Worm (Caenorhabditis elegans) whole organism, young adult: ENCODE data around the gene hcp-2.

Experiments used
- B0261.1 ChIP-seq: sonication (generic microtip); optimal IDR thresholded peaks from 2 replicates; lab custom pipeline; 2016; ENCODE audit warnings: mild to moderate bottlenecking, missing genetic modification characterization, moderate library complexity, missing compliant biosample characterization
- F10E7.11 ChIP-seq: sonication (generic microtip); optimal IDR thresholded peaks from 2 replicates; lab custom pipeline; 2017; ENCODE audit warnings: mild to moderate bottlenecking, missing genetic modification characterization, moderate library complexity, missing compliant biosample characterization
- F37B4.10 ChIP-seq: fragments of 200-800 bp; sonication (Bioruptor generic); IDR thresholded peaks from 2 replicates; pipeline ENCODE4 v1.3.6; 2022; ENCODE audit warnings: missing genetic modification characterization, missing compliant biosample characterization
- F39B2.1 ChIP-seq: fragments of 200-800 bp; sonication (Bioruptor generic); IDR thresholded peaks from 2 replicates; pipeline ENCODE4 v1.3.6; 2022; ENCODE audit warnings: missing genetic modification reagents, missing genetic modification characterization, missing compliant biosample characterization
- F49E8.2 ChIP-seq: sonication (generic microtip); optimal IDR thresholded peaks from 3 replicates; lab custom pipeline; 2017; ENCODE audit warnings: missing genetic modification characterization, mild to moderate bottlenecking, missing compliant biosample characterization, antibody characterized with exemption, moderate library complexity; ENCODE audit not compliant: insufficient read depth
- K11D2.4 ChIP-seq: fragments of 200-800 bp; sonication (Bioruptor generic); IDR thresholded peaks from 2 replicates; pipeline ENCODE4 v1.3.6; 2022; ENCODE audit warnings: missing genetic modification reagents, missing genetic modification characterization, missing compliant biosample characterization
- K12H6.12 ChIP-seq: fragments of 200-800 bp; sonication (Bioruptor generic); optimal IDR thresholded peaks from 2 replicates; lab custom pipeline; 2018; ENCODE audit warnings: mild to moderate bottlenecking, missing genetic modification characterization, missing compliant biosample characterization
- Y53F4B.3 ChIP-seq: fragments of 200-800 bp; sonication (Bioruptor generic); IDR thresholded peaks from 2 replicates; pipeline ENCODE4 v1.3.6; 2022; ENCODE audit warnings: missing genetic modification reagents, missing genetic modification characterization, missing compliant biosample characterization
- Y67H2A.10 ChIP-seq: fragments of 200-800 bp; sonication (Bioruptor generic); conservative IDR thresholded peaks from 2 replicates; pipeline ENCODE4 v1.3.6; 2022; ENCODE audit warnings: missing genetic modification reagents, missing genetic modification characterization, missing compliant biosample characterization
- Y79H2A.3 ChIP-seq: fragments of 200-800 bp; sonication (Bioruptor generic); conservative IDR thresholded peaks from 2 replicates; pipeline ENCODE4 v1.3.6; 2022; ENCODE audit warnings: missing genetic modification reagents, missing genetic modification characterization, missing compliant biosample characterization
- ZK185.1 ChIP-seq: sonication (generic microtip); optimal IDR thresholded peaks from 2 replicates; lab custom pipeline; 2016; ENCODE audit warnings: mild to moderate bottlenecking, missing genetic modification characterization, missing compliant biosample characterization; ENCODE audit not compliant: poor library complexity, severe bottlenecking
- aptf-3 ChIP-seq: fragments of 200-800 bp; sonication (Bioruptor generic); IDR thresholded peaks from 2 replicates; pipeline ENCODE4 v1.3.6; 2022; ENCODE audit warnings: missing genetic modification characterization, missing compliant biosample characterization
- atf-7 ChIP-seq: sonication (generic microtip); optimal IDR thresholded peaks from 2 replicates; lab custom pipeline; 2017; ENCODE audit warnings: mild to moderate bottlenecking, missing genetic modification characterization, missing compliant biosample characterization
- bed-1 ChIP-seq: fragments of 200-800 bp; sonication (Bioruptor generic); IDR thresholded peaks from 2 replicates; pipeline ENCODE4 v1.3.6; 2022; ENCODE audit warnings: missing genetic modification reagents, missing genetic modification characterization, missing compliant biosample characterization
- cebp-1 ChIP-seq, 2 experiments: fragments of 200-800 bp in 1 of 2; sonication (Bioruptor generic) in 1 of 2; sonication (generic microtip) in 1 of 2; IDR thresholded peaks in 1 of 2; optimal IDR thresholded peaks in 1 of 2; 2 replicates each; pipeline versions ENCODE4 v1.3.6 to Lab custom; 2017 to 2022; ENCODE audit warnings: missing compliant biosample characterization in 2 of 2, missing genetic modification characterization in 2 of 2, mild to moderate bottlenecking in 1 of 2, missing genetic modification reagents in 1 of 2, moderate library complexity in 1 of 2
- ceh-100 ChIP-seq: fragments of 200-800 bp; sonication (Bioruptor generic); IDR thresholded peaks from 2 replicates; pipeline ENCODE4 v1.3.6; 2022; ENCODE audit warnings: missing genetic modification reagents, missing genetic modification characterization, missing compliant biosample characterization
- ceh-27 ChIP-seq: fragments of 200-800 bp; sonication (Bioruptor generic); optimal IDR thresholded peaks from 2 replicates; lab custom pipeline; 2018; ENCODE audit warnings: mild to moderate bottlenecking, missing genetic modification characterization, moderate library complexity, missing compliant biosample characterization
- ceh-58 ChIP-seq: fragments of 200-800 bp; sonication (Bioruptor generic); IDR thresholded peaks from 2 replicates; pipeline ENCODE4 v1.3.6; 2022; ENCODE audit warnings: missing genetic modification characterization, missing compliant biosample characterization
- chd-7 ChIP-seq: sonication (generic microtip); optimal IDR thresholded peaks from 2 replicates; lab custom pipeline; 2016; ENCODE audit warnings: mild to moderate bottlenecking, missing genetic modification characterization, moderate library complexity, missing compliant biosample characterization
- die-1 ChIP-seq: sonication (generic microtip); optimal IDR thresholded peaks from 2 replicates; lab custom pipeline; 2016; ENCODE audit warnings: missing genotype, mild to moderate bottlenecking, missing genetic modification characterization, missing compliant biosample characterization
- dpff-1 ChIP-seq: sonication (generic microtip); optimal IDR thresholded peaks from 2 replicates; lab custom pipeline; 2017; ENCODE audit warnings: mild to moderate bottlenecking, missing genetic modification characterization, missing compliant biosample characterization
- egrh-3 ChIP-seq: fragments of 200-800 bp; sonication (Bioruptor generic); IDR thresholded peaks from 2 replicates; pipeline ENCODE4 v1.3.6; 2022; ENCODE audit warnings: missing genetic modification reagents, missing genetic modification characterization, missing compliant biosample characterization
- fkh-3 ChIP-seq: sonication (generic microtip); optimal IDR thresholded peaks from 2 replicates; lab custom pipeline; 2016; ENCODE audit warnings: mild to moderate bottlenecking, missing genetic modification characterization, missing compliant biosample characterization
- hlh-12 ChIP-seq: sonication (generic microtip); optimal IDR thresholded peaks from 2 replicates; lab custom pipeline; 2016; ENCODE audit warnings: missing genetic modification characterization, missing compliant biosample characterization
- hsf-1 ChIP-seq: fragments of 200-800 bp; sonication (Bioruptor generic); IDR thresholded peaks from 2 replicates; pipeline ENCODE4 v1.3.6; 2022; ENCODE audit warnings: missing genetic modification reagents, missing genetic modification characterization, missing compliant biosample characterization
- let-607 ChIP-seq, 2 experiments: fragments of 200-800 bp in 1 of 2; sonication (Bioruptor generic) in 1 of 2; sonication (generic microtip) in 1 of 2; optimal IDR thresholded peaks; 2 replicates each; lab custom pipeline; 2016 to 2018; ENCODE audit warnings: mild to moderate bottlenecking in 2 of 2, missing compliant biosample characterization in 2 of 2, missing genetic modification characterization in 2 of 2, moderate library complexity in 2 of 2, missing genotype in 1 of 2
- lir-1 ChIP-seq: fragments of 200-800 bp; sonication (Bioruptor generic); conservative IDR thresholded peaks from 2 replicates; pipeline ENCODE4 v1.3.6; 2022; ENCODE audit warnings: missing genetic modification reagents, missing genetic modification characterization, missing compliant biosample characterization
- madf-8 ChIP-seq: fragments of 200-800 bp; sonication (Bioruptor generic); conservative IDR thresholded peaks from 2 replicates; pipeline ENCODE4 v1.3.6; 2022; ENCODE audit warnings: missing genetic modification reagents, missing genetic modification characterization, missing compliant biosample characterization
- mcd-1 ChIP-seq: fragments of 200-800 bp; sonication (Bioruptor generic); IDR thresholded peaks from 2 replicates; pipeline ENCODE4 v1.3.6; 2022; ENCODE audit warnings: missing genetic modification reagents, missing genetic modification characterization, missing compliant biosample characterization
- mel-28 ChIP-seq: sonication (generic microtip); optimal IDR thresholded peaks from 2 replicates; lab custom pipeline; 2016; ENCODE audit warnings: borderline replicate concordance, mild to moderate bottlenecking, missing genetic modification characterization, missing compliant biosample characterization
- nhr-80 ChIP-seq: sonication (generic microtip); optimal IDR thresholded peaks from 2 replicates; lab custom pipeline; 2016; ENCODE audit warnings: missing genetic modification characterization, missing compliant biosample characterization
- rpc-1 ChIP-seq, 2 experiments: fragments of 150-350 bp in 1 of 2; sonication (generic microtip) in 1 of 2; optimal IDR thresholded peaks; 2 replicates each; lab custom pipeline; 2014 to 2018; ENCODE audit warnings: missing biosample characterization in 1 of 2, missing genetic modification characterization in 1 of 2, missing genetic modification reagents in 1 of 2, missing genotype in 1 of 2
- sdz-38 ChIP-seq: sonication (generic microtip); optimal IDR thresholded peaks from 2 replicates; lab custom pipeline; 2016; ENCODE audit warnings: missing genotype, missing genetic modification characterization, missing compliant biosample characterization
- sea-2 ChIP-seq: fragments of 200-800 bp; sonication (Bioruptor generic); IDR thresholded peaks from 2 replicates; pipeline ENCODE4 v1.3.6; 2022; ENCODE audit warnings: missing genetic modification characterization, missing compliant biosample characterization
- somi-1 ChIP-seq: fragments of 200-800 bp; sonication (Bioruptor generic); optimal IDR thresholded peaks from 2 replicates; lab custom pipeline; 2018; ENCODE audit warnings: mild to moderate bottlenecking, missing genetic modification characterization, missing compliant biosample characterization
- tbx-9 ChIP-seq: sonication (generic microtip); optimal IDR thresholded peaks from 2 replicates; lab custom pipeline; 2016; ENCODE audit warnings: borderline replicate concordance, missing genetic modification characterization, inconsistent platforms, missing compliant biosample characterization
- xnd-1 ChIP-seq: sonication (generic microtip); optimal IDR thresholded peaks from 2 replicates; lab custom pipeline; 2016; ENCODE audit warnings: missing genotype, missing genetic modification reagents, missing genetic modification characterization, missing compliant biosample characterization
- zfh-2 ChIP-seq: fragments of 200-800 bp; sonication (Bioruptor generic); conservative IDR thresholded peaks from 2 replicates; pipeline ENCODE4 v1.3.6; 2022; ENCODE audit warnings: missing genetic modification reagents, missing genetic modification characterization, missing compliant biosample characterization
- ztf-22 ChIP-seq: fragments of 200-800 bp; sonication (Bioruptor generic); optimal IDR thresholded peaks from 2 replicates; lab custom pipeline; 2018; ENCODE audit warnings: mild to moderate bottlenecking, missing genetic modification characterization, moderate library complexity, missing compliant biosample characterization
- ztf-28 ChIP-seq: fragments of 200-800 bp; sonication (Bioruptor generic); IDR thresholded peaks from 2 replicates; pipeline ENCODE4 v1.3.6; 2022; ENCODE audit warnings: missing genetic modification reagents, missing genetic modification characterization, missing compliant biosample characterization
- ztf-6 ChIP-seq: fragments of 200-800 bp; sonication (Bioruptor generic); IDR thresholded peaks from 2 replicates; pipeline ENCODE4 v1.3.6; 2022; ENCODE audit warnings: missing genetic modification reagents, missing genetic modification characterization, missing compliant biosample characterization

Gene hcp-2

ce11 chrV:9609217-9609616 is 36.4 kb upstream of the hcp-2 start:
- TF ChIP-seq sea-2 (GFP tag; lab: Robert Waterston, UW) = no peak
- no peak for TF ChIP-seq F37B4.10
- no peak for TF ChIP-seq F39B2.1 (GFP tag; lab: Robert Waterston, UW)
- no peak for TF ChIP-seq tbx-9 (tag; lab: Kevin White, UChicago)
- no peak for TF ChIP-seq bed-1 (GFP tag; lab: Robert Waterston, UW)
- no peak for TF ChIP-seq ZK185.1 (tag; lab: Kevin White, UChicago)
- no peak for TF ChIP-seq atf-7 (tag; lab: Kevin White, UChicago)
- no peak for TF ChIP-seq somi-1 (GFP tag; lab: Kevin White, UChicago)
- TF ChIP-seq mel-28 (tag; lab: Kevin White, UChicago) = no peak
- TF ChIP-seq K11D2.4 (GFP tag; lab: Robert Waterston, UW) = no peak
- TF ChIP-seq fkh-3 (tag; lab: Kevin White, UChicago) = no peak
- TF ChIP-seq K12H6.12 (tag; lab: Kevin White, UChicago) = no peak
- no peak for TF ChIP-seq Y53F4B.3 (GFP tag; lab: Robert Waterston, UW)
- TF ChIP-seq lir-1 = no peak
- no peak for TF ChIP-seq F10E7.11 (tag; lab: Kevin White, UChicago)
- no peak for TF ChIP-seq mcd-1 (GFP tag; lab: Robert Waterston, UW)
- TF ChIP-seq hlh-12 (tag; lab: Kevin White, UChicago) = no peak
- TF ChIP-seq xnd-1 (tag; lab: Kevin White, UChicago) = no peak
- no peak for TF ChIP-seq hsf-1 (GFP tag; lab: Robert Waterston, UW)

- TF ChIP-seq Y79H2A.3 (GFP tag; lab: Robert Waterston, UW) (no peak), ztf-22 (no peak), let-607 (tag; optimal IDR thresholded peaks at IDR 0.05; lab: Kevin White, UChicago) (peak; percentile 73 to 93), sdz-38 (tag; lab: Kevin White, UChicago) (no peak), chd-7 (tag; lab: Kevin White, UChicago) (no peak), dpff-1 (no peak), die-1 (tag; lab: Kevin White, UChicago) (no peak), ceh-100 (GFP tag; lab: Robert Waterston, UW) (no peak), bed-1 (GFP tag; lab: Robert Waterston, UW) (no peak), ceh-58 (GFP tag; lab: Robert Waterston, UW) (no peak), F37B4.10 (no peak), F49E8.2 (tag; lab: Kevin White, UChicago) (no peak), nhr-80 (tag; lab: Kevin White, UChicago) (peak; percentile 19)
Measured at ce11 chrV:9615725-9616124, 29.9 kb upstream of the hcp-2 start, which contains the start of gene pqn-63. TSS of gene pqn-63 (plus strand) at chrV:9616031.

- TF ChIP-seq B0261.1 (tag; lab: Kevin White, UChicago) (no peak), madf-8 (GFP tag; lab: Robert Waterston, UW) (no peak), ZK185.1 (tag; lab: Kevin White, UChicago) (no peak), mcd-1 (GFP tag; lab: Robert Waterston, UW) (no peak), bed-1 (GFP tag; lab: Robert Waterston, UW) (no peak), rpc-1 (optimal IDR thresholded peaks at IDR 0.05; lab: Kevin White, UChicago) (no peak), rpc-1 (tag; optimal IDR thresholded peaks at IDR 0.05; lab: Kevin White, UChicago) (no peak), cebp-1 (GFP tag; IDR thresholded peaks at IDR 0.05; lab: Robert Waterston, UW) (no peak), cebp-1 (tag; optimal IDR thresholded peaks at IDR 0.05; lab: Kevin White, UChicago) (no peak), aptf-3 (GFP tag; lab: Robert Waterston, UW) (no peak), egrh-3 (0 out of 2 replicates have a peak, but pooled peaks have one; percentile 26), ceh-27 (GFP tag; lab: Kevin White, UChicago) (no peak), ztf-6 (GFP tag; lab: Robert Waterston, UW) (no peak), ztf-28 (GFP tag; lab: Robert Waterston, UW) (no peak), Y67H2A.10 (GFP tag; lab: Robert Waterston, UW) (no peak), zfh-2 (peak; percentile 61)
- TF ChIP-seq, all 124 proteins: peak for 2
Measured at ce11 chrV:9616130-9616529, 29.5 kb upstream of the hcp-2 start.
